Worm (Caenorhabditis elegans): ENCODE data around the gene Y57A10A.14.

The Y57A10A.14 gene

ce11 chrII:12222524-12222923, 36.8 kb downstream of the Y57A10A.14 start (continued):
- peak; percentile 36 for TF ChIP-seq pax-3 (tag; optimal IDR thresholded peaks at IDR 0.05)
- TF ChIP-seq sup-37 (GFP tag; optimal IDR thresholded peaks at IDR 0.05) = peak; percentile 52
- TF ChIP-seq nhr-20 (tag; optimal IDR thresholded peaks at IDR 0.05) = peak; percentile 88
- TF ChIP-seq jun-1 (tag; optimal IDR thresholded peaks at IDR 0.05) = peak; percentile 81
- TF ChIP-seq C16A3.4 (tag; optimal IDR thresholded peaks at IDR 0.05) = peak; percentile 71
- peak; percentile 63 to 83 for TF ChIP-seq lsy-2 (tag; optimal IDR thresholded peaks at IDR 0.05)
- TF ChIP-seq nhr-77 (tag; optimal IDR thresholded peaks at IDR 0.05) = peak; percentile 63
- peak; percentile 90 for TF ChIP-seq nhr-85 (tag)
- TF ChIP-seq unc-86 (tag; optimal IDR thresholded peaks at IDR 0.05) = peak; percentile 67
- peak in 1 of 2 experiments; percentile 10 for TF ChIP-seq egl-27 (tag; optimal IDR thresholded peaks at IDR 0.05)
- TF ChIP-seq unc-98 (GFP tag; IDR thresholded peaks at IDR 0.05) = no peak
- TF ChIP-seq skn-1 (tag; optimal IDR thresholded peaks at IDR 0.05) = peak; percentile 72
- TF ChIP-seq nhr-237 (tag; optimal IDR thresholded peaks at IDR 0.05) = no peak
- TF ChIP-seq lin-14 (GFP tag; optimal IDR thresholded peaks at IDR 0.05) = peak; percentile 98
- TF ChIP-seq mep-1 (tag; optimal IDR thresholded peaks at IDR 0.05) = peak; percentile 58
- no peak for TF ChIP-seq lin-39 (tag; optimal IDR thresholded peaks at IDR 0.05)

ce11 chrII:12224916-12225406, 39.2 kb downstream of the Y57A10A.14 start, which contains the start of the genes pqn-87 and rsr-2:
Gene pqn-87, minus strand, starts transcription at chrII:12225086.
Gene rsr-2, plus strand, starts transcription at chrII:12225356.
- TF ChIP-seq dpl-1 (GFP tag; optimal IDR thresholded peaks at IDR 0.05) = peak; percentile 31 to 57 (median 38)
- peak; percentile 3 for TF ChIP-seq nhr-77 (tag; optimal IDR thresholded peaks at IDR 0.05)
- peak; percentile 43 to 69 for TF ChIP-seq lsy-2 (tag; optimal IDR thresholded peaks at IDR 0.05)
- no peak for TF ChIP-seq unc-130 (tag; optimal IDR thresholded peaks at IDR 0.05)
- TF ChIP-seq ces-1 (GFP tag; optimal IDR thresholded peaks at IDR 0.05) = no peak
- TF ChIP-seq aha-1 (tag; optimal IDR thresholded peaks at IDR 0.05) = no peak
- peak; percentile 49 to 76 for TF ChIP-seq lin-35 (GFP tag; optimal IDR thresholded peaks at IDR 0.05)
- TF ChIP-seq F16B12.6 (tag; optimal IDR thresholded peaks at IDR 0.05) = peak; percentile 7
- TF ChIP-seq C16A3.4 (tag; optimal IDR thresholded peaks at IDR 0.05) = peak; percentile 40
- TF ChIP-seq skn-1 (tag; optimal IDR thresholded peaks at IDR 0.05) = no peak
- TF ChIP-seq efl-3 (GFP tag; optimal IDR thresholded peaks at IDR 0.05) = no peak
- peak in 1 of 2 experiments; percentile 11 for TF ChIP-seq mdl-1 (tag; optimal IDR thresholded peaks at IDR 0.05)
- TF ChIP-seq snu-23 (GFP tag; optimal IDR thresholded peaks at IDR 0.05) = peak; percentile 30
- peak; percentile 51 to 52 for TF ChIP-seq efl-1 (optimal IDR thresholded peaks at IDR 0.05)
- TF ChIP-seq efl-1 (GFP tag; optimal IDR thresholded peaks at IDR 0.05 in 1 of 2) = peak in 1 of 2 experiments; percentile 54
- peak; percentile 37 for TF ChIP-seq xbp-1 (tag; optimal IDR thresholded peaks at IDR 0.05)
- TF ChIP-seq ceh-90 (tag; optimal IDR thresholded peaks at IDR 0.05) = no peak

DNA sequence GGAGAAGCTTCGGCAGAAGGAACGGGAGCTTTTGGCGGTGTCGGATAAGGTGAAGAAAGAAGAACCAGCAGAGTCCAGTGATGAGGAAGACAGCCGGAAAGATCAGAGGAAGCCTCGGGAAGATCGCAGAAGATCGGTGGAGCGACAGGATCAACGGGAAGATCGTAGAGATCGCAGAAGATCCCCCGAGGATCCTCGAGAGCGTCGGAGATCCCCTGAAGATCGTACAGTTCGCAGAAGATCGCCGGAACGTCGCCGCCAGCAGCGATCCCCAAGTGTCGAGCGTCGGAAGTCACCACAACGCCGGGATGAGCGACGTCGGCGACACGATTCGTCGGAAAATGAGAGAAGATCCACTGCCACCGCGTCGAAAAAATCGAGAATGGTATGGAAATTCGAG, 40.5 kb downstream of the Y57A10A.14 start:
- no peak for TF ChIP-seq ztf-4 (tag; optimal IDR thresholded peaks at IDR 0.05)
- no peak for TF ChIP-seq alr-1 (tag; optimal IDR thresholded peaks at IDR 0.05; ENCODE audit: borderline replicate concordance)
- no peak for TF ChIP-seq pag-3 (tag; optimal IDR thresholded peaks at IDR 0.05; ENCODE audit: borderline replicate concordance, insufficient read depth)
- no peak for TF ChIP-seq blmp-1 (tag; optimal IDR thresholded peaks at IDR 0.05)
- no peak for TF ChIP-seq C04F5.9 (tag; optimal IDR thresholded peaks at IDR 0.05)

DNA sequence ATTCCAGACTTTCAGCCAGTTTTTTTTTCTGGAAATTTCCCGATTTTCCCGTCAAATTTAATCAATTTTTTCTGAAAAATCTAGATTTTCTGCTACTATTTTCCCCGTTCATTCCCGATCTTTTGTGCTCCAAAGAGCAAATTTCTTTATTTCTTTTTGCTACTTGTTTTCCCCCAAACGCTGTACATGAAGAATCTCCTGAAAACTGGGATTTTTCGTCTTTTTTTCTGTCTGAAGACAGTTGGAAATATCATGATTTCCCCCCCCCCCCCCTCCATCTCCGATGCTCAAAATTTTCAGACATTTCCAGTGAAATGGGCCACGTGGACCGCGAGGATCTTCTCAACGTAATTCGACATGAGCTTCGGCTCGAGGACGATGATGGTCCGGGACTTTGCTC, 42.3 kb downstream of the Y57A10A.14 start, which contains the start of gene sinh-1:
Gene sinh-1 (plus strand): TSS at position 301 of the 400 bp plus-strand sequence.
- TF ChIP-seq C16A3.4 (tag; optimal IDR thresholded peaks at IDR 0.05) = no peak
- TF ChIP-seq fkh-8 (tag; optimal IDR thresholded peaks at IDR 0.05) = no peak
- TF ChIP-seq fkh-4 (tag; optimal IDR thresholded peaks at IDR 0.05; ENCODE audit: borderline replicate concordance) = no peak
- TF ChIP-seq skn-1 (tag; optimal IDR thresholded peaks at IDR 0.05) = no peak
- no peak for TF ChIP-seq ceh-63 (GFP tag; optimal IDR thresholded peaks at IDR 0.05)
- no peak for TF ChIP-seq dsc-1 (tag; optimal IDR thresholded peaks at IDR 0.05)
- TF ChIP-seq lin-35 (GFP tag; optimal IDR thresholded peaks at IDR 0.05) = no peak
- TF ChIP-seq lin-13 (GFP tag; optimal IDR thresholded peaks at IDR 0.05) = no peak
- TF ChIP-seq hpl-2 (GFP tag; optimal IDR thresholded peaks at IDR 0.05) = no peak
- no peak for TF ChIP-seq aha-1 (tag; optimal IDR thresholded peaks at IDR 0.05)
- TF ChIP-seq F16B12.6 (tag; optimal IDR thresholded peaks at IDR 0.05) = no peak
- TF ChIP-seq lin-15B (tag; optimal IDR thresholded peaks at IDR 0.05) = no peak
